Fruit fly (Drosophila melanogaster) whole organism, embryonic: ENCODE results near the gene Irbp18.

Experiments
- CG11093 ChIP-seq: fragments of 200-800 bp; sonication (Bioruptor generic); IDR thresholded peaks from 3 replicates; pipeline ENCODE4 v1.3.6; 2022; ENCODE audit warnings: missing biosample characterization, missing genetic modification characterization
- CG12236 ChIP-seq: fragments of 200-800 bp; sonication (Bioruptor generic); optimal IDR thresholded peaks from 2 replicates; lab custom pipeline; 2016; ENCODE audit warnings: missing biosample characterization, missing genetic modification characterization
- CG13296 ChIP-seq: fragments of 200-800 bp; sonication (Bioruptor generic); optimal IDR thresholded peaks from 3 replicates; lab custom pipeline; 2018; ENCODE audit warnings: missing biosample characterization, mild to moderate bottlenecking, missing genetic modification characterization
- CG1529 ChIP-seq: fragments of 200-800 bp; sonication (Bioruptor generic); optimal IDR thresholded peaks from 3 replicates; lab custom pipeline; 2018; ENCODE audit warnings: missing biosample characterization, missing genetic modification characterization
- CG1792 ChIP-seq: fragments of 200-800 bp; sonication (Bioruptor generic); optimal IDR thresholded peaks from 2 replicates; lab custom pipeline; 2016; ENCODE audit warnings: missing biosample characterization, missing genetic modification characterization
- CG2712 ChIP-seq: fragments of 200-800 bp; optimal IDR thresholded peaks from 3 replicates; lab custom pipeline; 2019; ENCODE audit warnings: missing biosample characterization, mild to moderate bottlenecking, missing genetic modification characterization, moderate library complexity
- CG32767 ChIP-seq: fragments of 200-800 bp; sonication (Bioruptor generic); IDR thresholded peaks from 2 replicates; pipeline ENCODE4 v1.3.6; 2022; ENCODE audit warnings: missing biosample characterization, missing genetic modification characterization
- CG3281 ChIP-seq: fragments of 200-800 bp; sonication (Bioruptor generic); optimal IDR thresholded peaks from 3 replicates; lab custom pipeline; 2017; ENCODE audit warnings: missing biosample characterization, mild to moderate bottlenecking, missing genetic modification characterization
- CG33213 ChIP-seq: fragments of 200-800 bp; sonication (Bioruptor generic); optimal IDR thresholded peaks from 3 replicates; lab custom pipeline; 2016; ENCODE audit warnings: missing biosample characterization, missing genetic modification characterization
- CG4360 ChIP-seq: fragments of 200-800 bp; sonication (Bioruptor generic); IDR thresholded peaks from 2 replicates; pipeline ENCODE4 v1.3.6; 2022; ENCODE audit warnings: missing biosample characterization, missing genetic modification characterization
- CG6175 ChIP-seq: fragments of 200-800 bp; sonication (Bioruptor generic); IDR thresholded peaks from 3 replicates; pipeline ENCODE4 v1.3.6; 2022; ENCODE audit warnings: missing biosample characterization, missing genetic modification characterization
- CG6272 ChIP-seq: fragments of 200-800 bp; sonication (Bioruptor generic); IDR thresholded peaks from 2 replicates; pipeline ENCODE4 v1.3.6; 2022; ENCODE audit warnings: missing biosample characterization, missing genetic modification characterization
- CG7271 ChIP-seq: fragments of 200-800 bp; sonication (Bioruptor generic); optimal IDR thresholded peaks from 2 replicates; lab custom pipeline; 2018; ENCODE audit warnings: missing biosample characterization, mild to moderate bottlenecking, missing genetic modification characterization, moderate library complexity
- CG8281 ChIP-seq: fragments of 200-800 bp; sonication (Bioruptor generic); optimal IDR thresholded peaks from 2 replicates; lab custom pipeline; 2018; ENCODE audit warnings: missing biosample characterization, mild to moderate bottlenecking, missing genetic modification characterization, moderate library complexity
- CG8290 ChIP-seq, 3 experiments: fragments of 200-800 bp; sonication (Bioruptor generic); optimal IDR thresholded peaks; 2 replicates each; lab custom pipeline; 2016 to 2019; ENCODE audit warnings: missing biosample characterization in 3 of 3, missing genetic modification characterization in 3 of 3, mild to moderate bottlenecking in 2 of 3, moderate library complexity in 1 of 3
- Dbx ChIP-seq: fragments of 200-800 bp; sonication (Bioruptor generic); IDR thresholded peaks from 3 replicates; pipeline ENCODE4 v1.3.6; 2022; ENCODE audit warnings: missing biosample characterization, missing genetic modification characterization
- HLH3B ChIP-seq: fragments of 200-800 bp; sonication (Bioruptor generic); IDR thresholded peaks from 2 replicates; pipeline ENCODE4 v1.3.6; 2022; ENCODE audit warnings: missing biosample characterization, missing genetic modification characterization
- HmgD ChIP-seq: fragments of 200-800 bp; sonication (Bioruptor generic); optimal IDR thresholded peaks from 3 replicates; lab custom pipeline; 2016; ENCODE audit warnings: missing biosample characterization, missing genetic modification characterization
- Hr51 ChIP-seq, 2 experiments: fragments of 200-800 bp; sonication (Bioruptor generic); optimal IDR thresholded peaks; 2 replicates in 1 of 2; 3 replicates in 1 of 2; lab custom pipeline; 2016 to 2018; ENCODE audit warnings: missing biosample characterization in 2 of 2, missing genetic modification characterization in 2 of 2, mild to moderate bottlenecking in 1 of 2, moderate library complexity in 1 of 2
- MESR4 ChIP-seq: fragments of 200-800 bp; sonication (Bioruptor generic); optimal IDR thresholded peaks from 2 replicates; lab custom pipeline; 2018; ENCODE audit warnings: missing biosample characterization, mild to moderate bottlenecking, missing genetic modification characterization, moderate library complexity
- Mrtf ChIP-seq: fragments of 200-800 bp; sonication (Bioruptor generic); IDR thresholded peaks from 3 replicates; pipeline ENCODE4 v1.3.6; 2022; ENCODE audit warnings: missing biosample characterization, missing genetic modification characterization
- Nf-YC ChIP-seq: fragments of 200-800 bp; optimal IDR thresholded peaks from 3 replicates; lab custom pipeline; 2019; ENCODE audit warnings: missing biosample characterization, mild to moderate bottlenecking, missing genetic modification characterization, moderate library complexity
- Oli ChIP-seq: fragments of 200-800 bp; sonication (Bioruptor generic); optimal IDR thresholded peaks from 2 replicates; lab custom pipeline; 2018; ENCODE audit warnings: missing biosample characterization, mild to moderate bottlenecking, missing genetic modification characterization, moderate library complexity
- PHDP ChIP-seq: fragments of 200-800 bp; sonication (Bioruptor generic); optimal IDR thresholded peaks from 3 replicates; lab custom pipeline; 2018; ENCODE audit warnings: missing biosample characterization, mild to moderate bottlenecking, missing genetic modification characterization, moderate library complexity
- Poxn ChIP-seq: fragments of 200-800 bp; sonication (Bioruptor generic); IDR thresholded peaks from 2 replicates; pipeline ENCODE4 v1.3.6; 2022; ENCODE audit warnings: missing biosample characterization, missing genetic modification characterization
- Ptx1 ChIP-seq: fragments of 200-800 bp; sonication (Bioruptor generic); IDR thresholded peaks from 2 replicates; pipeline ENCODE4 v1.3.6; 2022; ENCODE audit warnings: missing biosample characterization, missing genetic modification characterization
- ase ChIP-seq: fragments of 200-800 bp; sonication (Bioruptor generic); IDR thresholded peaks from 3 replicates; pipeline ENCODE4 v1.3.6; 2022; ENCODE audit warnings: missing biosample characterization, missing genetic modification characterization
- bigmax ChIP-seq: fragments of 200-800 bp; sonication (Bioruptor generic); optimal IDR thresholded peaks from 2 replicates; lab custom pipeline; 2018; ENCODE audit warnings: missing biosample characterization, mild to moderate bottlenecking, missing genetic modification characterization
- caup ChIP-seq: fragments of 200-800 bp; sonication (Bioruptor generic); optimal IDR thresholded peaks from 3 replicates; lab custom pipeline; 2017; ENCODE audit warnings: missing biosample characterization, mild to moderate bottlenecking, missing genetic modification characterization, moderate library complexity; ENCODE audit not compliant: severe bottlenecking
- fd102C ChIP-seq: fragments of 200-800 bp; sonication (Bioruptor generic); optimal IDR thresholded peaks from 2 replicates; lab custom pipeline; 2018; ENCODE audit warnings: missing biosample characterization, mild to moderate bottlenecking, missing genetic modification characterization, moderate library complexity
- gce ChIP-seq: fragments of 200-800 bp; sonication (Bioruptor generic); IDR thresholded peaks from 3 replicates; pipeline ENCODE4 v1.3.6; 2022; ENCODE audit warnings: missing biosample characterization, missing genetic modification characterization
- gcm2 ChIP-seq: fragments of 200-800 bp; sonication (Bioruptor generic); optimal IDR thresholded peaks from 2 replicates; lab custom pipeline; 2016; ENCODE audit warnings: missing biosample characterization, missing genetic modification characterization
- gsb-n ChIP-seq: fragments of 200-800 bp; sonication (Bioruptor generic); optimal IDR thresholded peaks from 3 replicates; lab custom pipeline; 2018; ENCODE audit warnings: missing biosample characterization, mild to moderate bottlenecking, missing genetic modification characterization
- jumu ChIP-seq: fragments of 200-800 bp; sonication (Bioruptor generic); optimal IDR thresholded peaks from 3 replicates; lab custom pipeline; 2016; ENCODE audit warnings: missing biosample characterization, missing genetic modification characterization
- ken ChIP-seq: fragments of 200-800 bp; sonication (Bioruptor generic); IDR thresholded peaks from 3 replicates; pipeline ENCODE4 v1.3.6; 2022; ENCODE audit warnings: missing biosample characterization, missing genetic modification characterization
- knrl ChIP-seq: fragments of 200-800 bp; sonication (Bioruptor generic); IDR thresholded peaks from 3 replicates; pipeline ENCODE4 v1.3.6; 2022; ENCODE audit warnings: missing biosample characterization, missing genetic modification characterization; ENCODE audit not compliant: partially characterized antibody
- lola ChIP-seq, 3 experiments: fragments of >200 bp in 2 of 3; fragments of 200-800 bp in 1 of 3; sonication (Bioruptor generic) in 1 of 3; optimal IDR thresholded peaks; 2 replicates each; lab custom pipeline; 2017 to 2019; ENCODE audit warnings: missing biosample characterization in 3 of 3, missing genetic modification characterization in 3 of 3, mild to moderate bottlenecking in 1 of 3, moderate library complexity in 1 of 3
- luna ChIP-seq: fragments of 200-800 bp; sonication (Bioruptor generic); optimal IDR thresholded peaks from 2 replicates; lab custom pipeline; 2016; ENCODE audit warnings: missing biosample characterization, missing genetic modification characterization
- nerfin-2 ChIP-seq: fragments of 200-800 bp; sonication (Bioruptor generic); IDR thresholded peaks from 2 replicates; pipeline ENCODE4 v1.3.6; 2022; ENCODE audit warnings: missing biosample characterization, missing genetic modification characterization; ENCODE audit not compliant: partially characterized antibody
- odd ChIP-seq: fragments of 200-800 bp; sonication (Bioruptor generic); optimal IDR thresholded peaks from 2 replicates; lab custom pipeline; 2017; ENCODE audit warnings: missing biosample characterization, mild to moderate bottlenecking, missing genetic modification characterization
- pfk ChIP-seq: fragments of 200-800 bp; sonication (Bioruptor generic); optimal IDR thresholded peaks from 2 replicates; lab custom pipeline; 2018; ENCODE audit warnings: missing biosample characterization, mild to moderate bottlenecking, missing genetic modification characterization, moderate library complexity
- pnt ChIP-seq: fragments of 200-800 bp; sonication (Bioruptor generic); optimal IDR thresholded peaks from 3 replicates; lab custom pipeline; 2016; ENCODE audit warnings: missing biosample characterization, missing genetic modification characterization
- sug ChIP-seq: fragments of 200-800 bp; optimal IDR thresholded peaks from 2 replicates; lab custom pipeline; 2019; ENCODE audit warnings: missing biosample characterization, mild to moderate bottlenecking, missing genetic modification characterization, moderate library complexity
- tap ChIP-seq: fragments of 200-800 bp; optimal IDR thresholded peaks from 3 replicates; lab custom pipeline; 2019; ENCODE audit warnings: missing biosample characterization, mild to moderate bottlenecking, missing genetic modification characterization, moderate library complexity
- tin ChIP-seq: fragments of 200-800 bp; sonication (Bioruptor generic); optimal IDR thresholded peaks from 3 replicates; lab custom pipeline; 2016; ENCODE audit warnings: missing biosample characterization, missing genetic modification characterization
- tll ChIP-seq, 2 experiments: fragments of 200-800 bp in 1 of 2; fragments of >200 bp in 1 of 2; sonication (Bioruptor generic) in 1 of 2; optimal IDR thresholded peaks; 2 replicates each; lab custom pipeline; 2017 to 2019; ENCODE audit warnings: missing biosample characterization in 2 of 2, missing genetic modification characterization in 2 of 2, mild to moderate bottlenecking in 1 of 2, moderate library complexity in 1 of 2
- tna ChIP-seq: fragments of 200-800 bp; sonication (Bioruptor generic); IDR thresholded peaks from 2 replicates; pipeline ENCODE4 v1.3.6; 2022; ENCODE audit warnings: missing biosample characterization, missing genetic modification characterization; ENCODE audit not compliant: partially characterized antibody
- zen ChIP-seq: fragments of 200-800 bp; sonication (Bioruptor generic); optimal IDR thresholded peaks from 3 replicates; lab custom pipeline; 2018; ENCODE audit warnings: missing biosample characterization, mild to moderate bottlenecking, missing genetic modification characterization, moderate library complexity

Gene Irbp18

DNA sequence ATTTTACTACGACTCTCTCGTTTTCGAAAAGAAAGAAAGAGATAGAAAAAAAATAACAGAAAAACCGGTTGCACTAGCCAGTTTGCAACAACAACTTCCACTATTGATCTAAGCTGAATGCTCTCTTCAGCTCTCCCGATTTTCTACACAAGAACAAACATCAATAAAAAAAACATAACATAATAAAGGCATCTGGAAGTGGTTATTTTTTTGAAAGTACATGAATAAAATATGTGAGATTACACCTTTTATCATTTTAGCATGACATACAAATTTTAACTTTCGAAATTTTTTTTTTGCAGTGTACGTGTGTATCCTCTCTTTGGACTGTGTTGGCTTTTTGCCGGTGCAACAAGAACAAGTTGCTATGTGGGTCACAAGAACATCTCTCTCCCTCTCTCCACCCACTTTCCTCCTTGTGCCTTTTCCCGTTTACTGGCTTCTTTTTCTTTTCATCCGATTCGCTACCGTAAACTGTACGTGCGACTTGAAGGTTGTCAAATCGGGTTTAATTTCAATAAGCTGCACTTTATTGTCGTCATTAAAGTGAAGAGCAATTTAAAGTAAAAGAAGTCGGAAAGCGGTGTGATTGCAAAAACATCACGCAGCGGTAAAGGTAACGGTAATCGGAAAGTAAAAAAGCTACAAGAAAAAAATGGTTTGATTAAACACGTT, 13.3 kb downstream of the Irbp18 start (continued):
- peak; percentile 98 for TF ChIP-seq HLH3B
- peak; percentile 94 for TF ChIP-seq CG13296
- TF ChIP-seq Hr51 (GFP tag; optimal IDR thresholded peaks at IDR 0.05; lab: Kevin White, UChicago) = peak; percentile 93 to 97
- peak; percentile 98 for TF ChIP-seq Oli
- peak; percentile 82 for TF ChIP-seq HmgD (GFP tag; lab: Kevin White, UChicago)
- TF ChIP-seq MESR4 = peak; percentile 56
- peak; percentile 98 for TF ChIP-seq gsb-n (tag; lab: Kevin White, UChicago)
- peak; percentile 86 for TF ChIP-seq CG4360 (GFP tag; lab: Robert Waterston, UW)
- TF ChIP-seq CG1792 (GFP tag; lab: Kevin White, UChicago) = peak; percentile 95
- peak; percentile 88 for TF ChIP-seq fd102C (GFP tag; lab: Kevin White, UChicago)
- TF ChIP-seq ken (GFP tag; lab: Robert Waterston, UW) = peak; percentile 95
- peak; percentile 81 for TF ChIP-seq CG3281
- TF ChIP-seq odd (GFP tag; lab: Kevin White, UChicago) = peak; percentile 95
- TF ChIP-seq gcm2 (GFP tag; lab: Kevin White, UChicago) = peak; percentile 95
- no peak for TF ChIP-seq knrl (GFP tag; lab: Robert Waterston, UW)
- TF ChIP-seq CG2712 (tag; lab: Kevin White, UChicago) = peak; percentile 98
- peak; percentile 75 for TF ChIP-seq sug
- TF ChIP-seq pnt (GFP tag; lab: Kevin White, UChicago) = peak; percentile 96
- TF ChIP-seq CG6272 (GFP tag; lab: Robert Waterston, UW) = peak; percentile 88
- peak; percentile 94 for TF ChIP-seq CG11093 (GFP tag; lab: Robert Waterston, UW)
- peak; percentile 97 for TF ChIP-seq tin (GFP tag; lab: Kevin White, UChicago)
- TF ChIP-seq nerfin-2 (GFP tag; lab: Robert Waterston, UW) = no peak
- TF ChIP-seq ase (GFP tag; lab: Robert Waterston, UW) = peak; percentile 95
- peak; percentile 24 for TF ChIP-seq pfk (GFP tag; lab: Kevin White, UChicago)
- TF ChIP-seq caup (GFP tag; lab: Kevin White, UChicago) = peak; percentile 92
- peak; percentile 96 for TF ChIP-seq tap (tag; lab: Kevin White, UChicago)
- peak; percentile 97 for TF ChIP-seq gce (GFP tag; lab: Robert Waterston, UW)
- TF ChIP-seq CG33213 (GFP tag; lab: Kevin White, UChicago) = peak; percentile 96
- peak; percentile 95 for TF ChIP-seq jumu (GFP tag; lab: Kevin White, UChicago)
- peak; percentile 37 for TF ChIP-seq luna (GFP tag; lab: Kevin White, UChicago)
- TF ChIP-seq Poxn (GFP tag; lab: Robert Waterston, UW) = peak; percentile 53; the same call in 1 of the 2 replicates
- TF ChIP-seq tll (GFP tag; optimal IDR thresholded peaks at IDR 0.05; lab: Kevin White, UChicago) = peak in 1 of 2 experiments; percentile 89
- TF ChIP-seq CG12236 (GFP tag; lab: Kevin White, UChicago) = peak; percentile 98
- TF ChIP-seq CG8290 (GFP tag; optimal IDR thresholded peaks at IDR 0.05; lab: Kevin White, UChicago) = peak; percentile 95
- peak in 1 of 2 experiments; percentile 77 for TF ChIP-seq CG8290 (tag; optimal IDR thresholded peaks at IDR 0.05; lab: Kevin White, UChicago)
- peak; percentile 82; the same call in 2 of the 3 replicates for TF ChIP-seq Dbx (GFP tag; lab: Robert Waterston, UW)
- TF ChIP-seq bigmax (GFP tag; lab: Kevin White, UChicago) = peak; percentile 28
- peak; percentile 97 for TF ChIP-seq CG1529 (GFP tag; lab: Kevin White, UChicago)
- no peak for TF ChIP-seq Nf-YC (tag; lab: Kevin White, UChicago)
- peak; percentile 97 for TF ChIP-seq Ptx1
- peak; percentile 94 for TF ChIP-seq zen
- TF ChIP-seq PHDP (tag; lab: Kevin White, UChicago) = peak; percentile 97
- peak; percentile 97 for TF ChIP-seq CG32767 (GFP tag; lab: Robert Waterston, UW)
- TF ChIP-seq CG8281 (tag; lab: Kevin White, UChicago) = peak; percentile 88
- peak; percentile 89 for TF ChIP-seq CG7271 (tag; lab: Kevin White, UChicago)
- TF ChIP-seq Mrtf (GFP tag; lab: Robert Waterston, UW) = peak; percentile 93
- TF ChIP-seq lola (GFP tag; optimal IDR thresholded peaks at IDR 0.05; lab: Kevin White, UChicago) = peak in 1 of 3 experiments; percentile 98
- TF ChIP-seq CG6175 (GFP tag; lab: Robert Waterston, UW) = peak; percentile 75; the same call in 2 of the 3 replicates
- no peak for TF ChIP-seq tna (GFP tag; lab: Robert Waterston, UW)
